Fruit fly (Drosophila melanogaster) whole organism, embryonic: Measurements from ENCODE around the gene CG31288.
A peak's percentile ranks its signal among the peaks of the same experiment; 100 is the strongest.

Experiments
- Awh ChIP-seq: fragments of 200-800 bp; sonication (Bioruptor generic); IDR thresholded peaks from 2 replicates; pipeline ENCODE4, ENCODE4 v1.3.6; 2022; ENCODE audit warnings: missing biosample characterization, missing genetic modification characterization
- B-H1 ChIP-seq: fragments of 200-800 bp; sonication (Bioruptor generic); IDR thresholded peaks from 3 replicates; pipeline ENCODE4 v1.3.6; 2022; ENCODE audit warnings: missing biosample characterization, missing genetic modification characterization
- BEAF-32 ChIP-seq: fragments of 200-800 bp; sonication (Bioruptor generic); optimal IDR thresholded peaks from 3 replicates; lab custom pipeline; 2017; ENCODE audit warnings: missing biosample characterization, missing genetic modification characterization, mild to moderate bottlenecking, moderate library complexity, missing genetic modification reagents
- Bdp1 ChIP-seq: fragments of 200-800 bp; sonication (Bioruptor generic); optimal IDR thresholded peaks from 3 replicates; lab custom pipeline; 2016; ENCODE audit warnings: missing biosample characterization, missing genetic modification characterization
- CG10321 ChIP-seq: fragments of 200-800 bp; sonication (Bioruptor generic); IDR thresholded peaks from 2 replicates; pipeline ENCODE4 v1.3.6; 2022; ENCODE audit warnings: missing biosample characterization, missing genetic modification characterization
- CG10543 ChIP-seq: fragments of 200-800 bp; sonication (Bioruptor generic); optimal IDR thresholded peaks from 3 replicates; lab custom pipeline; 2017; ENCODE audit warnings: missing biosample characterization, mild to moderate bottlenecking, missing genetic modification characterization, moderate library complexity
- CG12155 ChIP-seq: fragments of 200-800 bp; sonication (Bioruptor generic); optimal IDR thresholded peaks from 3 replicates; lab custom pipeline; 2016; ENCODE audit warnings: missing biosample characterization, missing genetic modification characterization
- CG12219 ChIP-seq: fragments of 200-800 bp; sonication (Bioruptor generic); optimal IDR thresholded peaks from 3 replicates; lab custom pipeline; 2018; ENCODE audit warnings: missing biosample characterization, mild to moderate bottlenecking, missing genetic modification characterization
- CG14050 ChIP-seq: fragments of 200-800 bp; sonication (Bioruptor generic); IDR thresholded peaks from 3 replicates; pipeline ENCODE4 v1.3.6; 2022; ENCODE audit warnings: missing biosample characterization, missing genetic modification characterization
- CG14860 ChIP-seq: fragments of 200-800 bp; sonication (Bioruptor generic); IDR thresholded peaks from 3 replicates; pipeline ENCODE4 v1.3.6; 2022; ENCODE audit warnings: missing biosample characterization, missing genetic modification characterization; ENCODE audit not compliant: partially characterized antibody
- CG16779 ChIP-seq: fragments of 200-800 bp; sonication (Bioruptor generic); IDR thresholded peaks from 2 replicates; pipeline ENCODE4 v1.3.6; 2022; ENCODE audit warnings: missing biosample characterization, missing genetic modification characterization
- CG18619 ChIP-seq: fragments of 200-800 bp; sonication (Bioruptor generic); optimal IDR thresholded peaks from 3 replicates; lab custom pipeline; 2017; ENCODE audit warnings: missing biosample characterization, mild to moderate bottlenecking, missing genetic modification characterization
- CG2120 ChIP-seq: fragments of 200-800 bp; sonication (Bioruptor generic); optimal IDR thresholded peaks from 3 replicates; lab custom pipeline; 2016; ENCODE audit warnings: missing biosample characterization, missing genetic modification characterization
- CG30431 ChIP-seq: fragments of 200-800 bp; sonication (Bioruptor generic); optimal IDR thresholded peaks from 2 replicates; lab custom pipeline; 2017; ENCODE audit warnings: missing biosample characterization, missing genetic modification characterization
- CG31224 ChIP-seq: fragments of 200-800 bp; sonication (Bioruptor generic); IDR thresholded peaks from 2 replicates; pipeline ENCODE4 v1.3.6; 2022; ENCODE audit warnings: missing biosample characterization, missing genetic modification characterization
- CG3163 ChIP-seq: fragments of 200-800 bp; sonication (Bioruptor generic); optimal IDR thresholded peaks from 3 replicates; lab custom pipeline; 2016; ENCODE audit warnings: missing biosample characterization, missing genetic modification characterization
- CG32772 ChIP-seq: fragments of 200-800 bp; sonication (Bioruptor generic); IDR thresholded peaks from 2 replicates; pipeline ENCODE4 v1.3.6; 2022; ENCODE audit warnings: missing biosample characterization, missing genetic modification characterization
- CG34422 ChIP-seq: fragments of 200-800 bp; sonication (Bioruptor generic); IDR thresholded peaks from 3 replicates; pipeline ENCODE4 v1.3.6; 2022; ENCODE audit warnings: missing biosample characterization, missing genetic modification characterization
- CG6254 ChIP-seq: fragments of 200-800 bp; sonication (Bioruptor generic); optimal IDR thresholded peaks from 3 replicates; lab custom pipeline; 2017; ENCODE audit warnings: mild to moderate bottlenecking, missing biosample characterization, missing genetic modification reagents, missing genetic modification characterization
- CG6813 ChIP-seq: fragments of 200-800 bp; sonication (Bioruptor generic); optimal IDR thresholded peaks from 2 replicates; lab custom pipeline; 2017; ENCODE audit warnings: missing biosample characterization, missing genetic modification characterization, mild to moderate bottlenecking, moderate library complexity, missing genetic modification reagents
- CG8089 ChIP-seq: fragments of 200-800 bp; sonication (Bioruptor generic); optimal IDR thresholded peaks from 3 replicates; lab custom pipeline; 2016; ENCODE audit warnings: missing biosample characterization, missing genetic modification characterization
- CoRest ChIP-seq: fragments of 200-800 bp; sonication (Bioruptor generic); optimal IDR thresholded peaks from 3 replicates; lab custom pipeline; 2018; ENCODE audit warnings: missing biosample characterization, mild to moderate bottlenecking, missing genetic modification characterization, moderate library complexity
- Drgx ChIP-seq: fragments of 200-800 bp; sonication (Bioruptor generic); IDR thresholded peaks from 2 replicates; pipeline ENCODE4 v1.3.6; 2022; ENCODE audit warnings: missing biosample characterization, missing genetic modification characterization
- Eip74EF ChIP-seq, 2 experiments: fragments of 200-800 bp in 1 of 2; fragments of >200 bp in 1 of 2; sonication (Bioruptor generic) in 1 of 2; optimal IDR thresholded peaks; 2 replicates each; lab custom pipeline; 2017 to 2019; ENCODE audit warnings: missing biosample characterization in 2 of 2, missing genetic modification characterization in 2 of 2, mild to moderate bottlenecking in 1 of 2, moderate library complexity in 1 of 2
- Gsc ChIP-seq: fragments of 200-800 bp; sonication (Bioruptor generic); IDR thresholded peaks from 2 replicates; pipeline ENCODE4 v1.3.6; 2022; ENCODE audit warnings: missing biosample characterization, missing genetic modification characterization
- H15 ChIP-seq: fragments of 200-800 bp; sonication (Bioruptor generic); IDR thresholded peaks from 3 replicates; pipeline ENCODE4 v1.3.6; 2022; ENCODE audit warnings: missing biosample characterization, missing genetic modification characterization
- HLH3B ChIP-seq: fragments of 200-800 bp; sonication (Bioruptor generic); IDR thresholded peaks from 2 replicates; pipeline ENCODE4 v1.3.6; 2022; ENCODE audit warnings: missing biosample characterization, missing genetic modification characterization
- Med ChIP-seq: fragments of 200-800 bp; sonication (Bioruptor generic); peaks from one replicate; lab custom pipeline; 2016; ENCODE audit warnings: missing biosample characterization, missing genetic modification characterization, mild to moderate bottlenecking, inconsistent platforms, moderate library complexity
- Pdp1 ChIP-seq, 2 experiments: fragments of 200-800 bp; sonication (Bioruptor generic); optimal IDR thresholded peaks; 3 replicates each; lab custom pipeline; 2016; ENCODE audit warnings: missing biosample characterization in 2 of 2, missing genetic modification characterization in 2 of 2, mild to moderate bottlenecking in 1 of 2, moderate library complexity in 1 of 2
- Ptx1 ChIP-seq: fragments of 200-800 bp; sonication (Bioruptor generic); IDR thresholded peaks from 2 replicates; pipeline ENCODE4 v1.3.6; 2022; ENCODE audit warnings: missing biosample characterization, missing genetic modification characterization
- Six4 ChIP-seq: fragments of 200-800 bp; sonication (Bioruptor generic); optimal IDR thresholded peaks from 2 replicates; lab custom pipeline; 2016; ENCODE audit warnings: missing biosample characterization, missing genetic modification characterization
- abd-A ChIP-seq: fragments of 200-800 bp; sonication (Bioruptor generic); optimal IDR thresholded peaks from 3 replicates; lab custom pipeline; 2019; ENCODE audit warnings: missing biosample characterization, mild to moderate bottlenecking, missing genetic modification characterization, moderate library complexity
- bab2 ChIP-seq: fragments of 200-800 bp; sonication (Bioruptor generic); optimal IDR thresholded peaks from 2 replicates; lab custom pipeline; 2016; ENCODE audit warnings: missing biosample characterization, missing genetic modification characterization
- cas ChIP-seq: fragments of 200-800 bp; sonication (Bioruptor generic); IDR thresholded peaks from 2 replicates; pipeline ENCODE4 v1.3.6; 2022; ENCODE audit warnings: missing biosample characterization, missing genetic modification characterization
- dimm ChIP-seq: fragments of 200-800 bp; sonication (Bioruptor generic); IDR thresholded peaks from 2 replicates; pipeline ENCODE4 v1.3.6; 2022; ENCODE audit warnings: missing biosample characterization, missing genetic modification characterization
- dm ChIP-seq: fragments of 200-800 bp; sonication (Bioruptor generic); optimal IDR thresholded peaks from 3 replicates; lab custom pipeline; 2016; ENCODE audit warnings: missing biosample characterization, missing genetic modification characterization
- dmrt11E ChIP-seq: fragments of 200-800 bp; sonication (Bioruptor generic); optimal IDR thresholded peaks from 3 replicates; lab custom pipeline; 2018; ENCODE audit warnings: missing biosample characterization, mild to moderate bottlenecking, missing genetic modification characterization, moderate library complexity
- fd102C ChIP-seq: fragments of 200-800 bp; sonication (Bioruptor generic); optimal IDR thresholded peaks from 2 replicates; lab custom pipeline; 2018; ENCODE audit warnings: missing biosample characterization, mild to moderate bottlenecking, missing genetic modification characterization, moderate library complexity
- h ChIP-seq: fragments of >200 bp; optimal IDR thresholded peaks from 2 replicates; lab custom pipeline; 2017
- ham ChIP-seq: fragments of 200-800 bp; sonication (Bioruptor generic); IDR thresholded peaks from 2 replicates; pipeline ENCODE4 v1.3.6; 2022; ENCODE audit warnings: missing biosample characterization, missing genetic modification characterization
- ind ChIP-seq: fragments of 200-800 bp; sonication (Bioruptor generic); optimal IDR thresholded peaks from 3 replicates; lab custom pipeline; 2016; ENCODE audit warnings: missing biosample characterization, missing genetic modification characterization
- lov ChIP-seq, 2 experiments: fragments of 200-800 bp in 1 of 2; fragments of >200 bp in 1 of 2; sonication (Bioruptor generic) in 1 of 2; IDR thresholded peaks in 1 of 2; optimal IDR thresholded peaks in 1 of 2; 2 replicates in 1 of 2; 3 replicates in 1 of 2; pipeline versions ENCODE4 v1.3.6 to Lab custom; 2017 to 2022; ENCODE audit warnings: missing biosample characterization in 1 of 2, missing genetic modification characterization in 1 of 2
- luna ChIP-seq: fragments of 200-800 bp; sonication (Bioruptor generic); optimal IDR thresholded peaks from 2 replicates; lab custom pipeline; 2016; ENCODE audit warnings: missing biosample characterization, missing genetic modification characterization
- mld ChIP-seq: fragments of 200-800 bp; sonication (Bioruptor generic); IDR thresholded peaks from 3 replicates; pipeline ENCODE4 v1.3.6; 2022; ENCODE audit warnings: missing biosample characterization, missing genetic modification characterization; ENCODE audit not compliant: partially characterized antibody
- pho ChIP-seq: fragments of 200-800 bp; sonication (Bioruptor generic); optimal IDR thresholded peaks from 2 replicates; lab custom pipeline; 2016; ENCODE audit warnings: missing biosample characterization, missing genetic modification characterization
- psq ChIP-seq: fragments of 200-800 bp; sonication (Bioruptor generic); optimal IDR thresholded peaks from 2 replicates; lab custom pipeline; 2017; ENCODE audit warnings: missing biosample characterization, missing genetic modification characterization
- rib ChIP-seq: fragments of 200-800 bp; sonication (Bioruptor generic); IDR thresholded peaks from 2 replicates; pipeline ENCODE4 v1.3.6; 2022; ENCODE audit warnings: missing biosample characterization, missing genetic modification characterization
- sens ChIP-seq: fragments of 200-800 bp; sonication (Bioruptor generic); peaks from one replicate; lab custom pipeline; 2016; ENCODE audit warnings: missing biosample characterization, missing genetic modification characterization
- slou ChIP-seq: fragments of 200-800 bp; sonication (Bioruptor generic); optimal IDR thresholded peaks from 3 replicates; lab custom pipeline; 2016; ENCODE audit warnings: missing biosample characterization, missing genetic modification characterization
- sob ChIP-seq: fragments of 200-800 bp; sonication (Bioruptor generic); IDR thresholded peaks from 2 replicates; pipeline ENCODE4 v1.3.6; 2022; ENCODE audit warnings: missing biosample characterization, missing genetic modification characterization
- vnd ChIP-seq: fragments of 200-800 bp; sonication (Bioruptor generic); IDR thresholded peaks from 3 replicates; pipeline ENCODE4 v1.3.6; 2022; ENCODE audit warnings: missing biosample characterization, missing genetic modification characterization; ENCODE audit not compliant: partially characterized antibody
- wek ChIP-seq: fragments of 200-800 bp; sonication (Bioruptor generic); optimal IDR thresholded peaks from 3 replicates; lab custom pipeline; 2018; ENCODE audit warnings: missing biosample characterization, mild to moderate bottlenecking, missing genetic modification characterization, moderate library complexity

Gene CG31288

dm6 chr3R:25281165-25281564 lies 18.2 kb downstream of the CG31288 start, which contains the start of gene CG11892 (continued):
- TF ChIP-seq rib (GFP tag; lab: Robert Waterston, UW): no peak
- TF ChIP-seq luna (GFP tag; lab: Kevin White, UChicago): no peak
- no peak for TF ChIP-seq Awh (GFP tag; lab: Robert Waterston, UW)
- no peak; the same call in 1 of the 2 replicates for TF ChIP-seq sob
- no peak for TF ChIP-seq ind
- TF ChIP-seq HLH3B (GFP tag; lab: Robert Waterston, UW): no peak
- no peak for TF ChIP-seq Six4 (GFP tag; lab: Kevin White, UChicago)
- no peak for TF ChIP-seq dmrt11E (tag; lab: Kevin White, UChicago)
- no peak for TF ChIP-seq sens (GFP tag; lab: Kevin White, UChicago)
- TF ChIP-seq CG8089 (GFP tag; lab: Kevin White, UChicago): no peak
- no peak for TF ChIP-seq psq (GFP tag; lab: Kevin White, UChicago)
- no peak for TF ChIP-seq Bdp1 (GFP tag; lab: Kevin White, UChicago)
- TF ChIP-seq CG14860 (GFP tag; lab: Robert Waterston, UW): no peak
- no peak for TF ChIP-seq Med (GFP tag; lab: Kevin White, UChicago)
- TF ChIP-seq dm (GFP tag; lab: Kevin White, UChicago): no peak
- no peak for TF ChIP-seq CoRest (tag; lab: Kevin White, UChicago)
- TF ChIP-seq slou: no peak
- no peak for TF ChIP-seq Eip74EF (GFP tag; optimal IDR thresholded peaks at IDR 0.05; lab: Kevin White, UChicago)
- TF ChIP-seq lov (optimal IDR thresholded peaks at IDR 0.05; lab: Kevin White, UChicago): no peak
- TF ChIP-seq lov (GFP tag; IDR thresholded peaks at IDR 0.05; lab: Robert Waterston, UW): no peak
- TF ChIP-seq B-H1 (GFP tag; lab: Robert Waterston, UW): no peak
- no peak for TF ChIP-seq CG32772 (GFP tag; lab: Robert Waterston, UW)
- TF ChIP-seq mld (GFP tag; lab: Robert Waterston, UW): no peak
- peak; percentile 49 for TF ChIP-seq wek (GFP tag; lab: Kevin White, UChicago)
- no peak for TF ChIP-seq bab2 (GFP tag; lab: Kevin White, UChicago)
- no peak for TF ChIP-seq Drgx (GFP tag; lab: Robert Waterston, UW)
- no peak for TF ChIP-seq H15
- no peak for TF ChIP-seq CG6813 (GFP tag; lab: Kevin White, UChicago)
- no peak for TF ChIP-seq dimm
- peak; percentile 72 for TF ChIP-seq CG10543 (GFP tag; lab: Kevin White, UChicago)
- no peak for TF ChIP-seq CG10321
- no peak for TF ChIP-seq CG3163 (GFP tag; lab: Kevin White, UChicago)
- TF ChIP-seq Ptx1 (GFP tag; lab: Robert Waterston, UW): no peak
- TF ChIP-seq CG30431 (GFP tag; lab: Kevin White, UChicago): no peak
- no peak for TF ChIP-seq pho
- TF ChIP-seq CG18619 (GFP tag; lab: Kevin White, UChicago): peak; percentile 46
- no peak for TF ChIP-seq abd-A (tag; lab: Kevin White, UChicago)
- no peak for TF ChIP-seq h (lab: Kevin White, UChicago)
- no peak for TF ChIP-seq CG31224
- TF ChIP-seq CG12155: no peak
- no peak for TF ChIP-seq CG16779
- no peak for TF ChIP-seq fd102C (GFP tag; lab: Kevin White, UChicago)
- TF ChIP-seq CG6254 (GFP tag; lab: Kevin White, UChicago): no peak
- no peak for TF ChIP-seq ham (GFP tag; lab: Robert Waterston, UW)
- TF ChIP-seq BEAF-32 (GFP tag; lab: Kevin White, UChicago): no peak
- TF ChIP-seq CG2120 (GFP tag; lab: Kevin White, UChicago): peak; percentile 44
- TF ChIP-seq vnd (GFP tag; lab: Robert Waterston, UW): no peak
- TF ChIP-seq Pdp1 (GFP tag; optimal IDR thresholded peaks at IDR 0.05; lab: Kevin White, UChicago): no peak
- TF ChIP-seq Gsc (GFP tag; lab: Robert Waterston, UW): no peak
- TF ChIP-seq cas: no peak
- no peak for TF ChIP-seq CG12219 (GFP tag; lab: Kevin White, UChicago)
- TF ChIP-seq CG34422 (GFP tag; lab: Robert Waterston, UW): no peak
- TF ChIP-seq CG14050 (GFP tag; lab: Robert Waterston, UW): 0 out of 3 replicates have a peak, but pooled peaks have one; percentile 13
